Fruit fly (Drosophila melanogaster) whole organism, embryonic: ENCODE measurements around the gene Nph.

Experiments
- BEAF-32 ChIP-seq: fragments of 200-800 bp; sonication (Bioruptor generic); optimal IDR thresholded peaks from 3 replicates; lab custom pipeline; 2017; ENCODE audit warnings: missing biosample characterization, missing genetic modification characterization, mild to moderate bottlenecking, moderate library complexity, missing genetic modification reagents
- CG10462 ChIP-seq: fragments of 200-800 bp; sonication (Bioruptor generic); optimal IDR thresholded peaks from 2 replicates; lab custom pipeline; 2016; ENCODE audit warnings: missing biosample characterization, missing genetic modification characterization
- CG11504 ChIP-seq: fragments of 200-800 bp; sonication (Bioruptor generic); optimal IDR thresholded peaks from 3 replicates; lab custom pipeline; 2019; ENCODE audit warnings: missing biosample characterization, mild to moderate bottlenecking, missing genetic modification characterization, moderate library complexity
- CG12219 ChIP-seq: fragments of 200-800 bp; sonication (Bioruptor generic); optimal IDR thresholded peaks from 3 replicates; lab custom pipeline; 2018; ENCODE audit warnings: missing biosample characterization, mild to moderate bottlenecking, missing genetic modification characterization
- CG13624 ChIP-seq: fragments of 200-800 bp; sonication (Bioruptor generic); optimal IDR thresholded peaks from 2 replicates; lab custom pipeline; 2016; ENCODE audit warnings: missing biosample characterization, missing genetic modification characterization
- CG14965 ChIP-seq: fragments of 200-800 bp; sonication (Bioruptor generic); optimal IDR thresholded peaks from 2 replicates; lab custom pipeline; 2016; ENCODE audit warnings: missing biosample characterization, missing genetic modification characterization, borderline replicate concordance
- CG15514 ChIP-seq: fragments of 200-800 bp; sonication (Bioruptor generic); optimal IDR thresholded peaks from 3 replicates; lab custom pipeline; 2017; ENCODE audit warnings: missing biosample characterization, missing genetic modification characterization, mild to moderate bottlenecking, moderate library complexity, missing genetic modification reagents
- CG16863 ChIP-seq: fragments of 200-800 bp; sonication (Bioruptor generic); optimal IDR thresholded peaks from 3 replicates; lab custom pipeline; 2016; ENCODE audit warnings: missing biosample characterization, missing genetic modification characterization
- CG17328 ChIP-seq: fragments of 200-800 bp; sonication (Bioruptor generic); IDR thresholded peaks from 2 replicates; pipeline ENCODE4 v1.3.6; 2022; ENCODE audit warnings: missing biosample characterization, missing genetic modification characterization
- CG17912 ChIP-seq: fragments of 200-800 bp; sonication (Bioruptor generic); optimal IDR thresholded peaks from 2 replicates; lab custom pipeline; 2018; ENCODE audit warnings: missing biosample characterization, mild to moderate bottlenecking, missing genetic modification characterization
- CG18011 ChIP-seq: fragments of 200-800 bp; sonication (Bioruptor generic); optimal IDR thresholded peaks from 2 replicates; lab custom pipeline; 2017; ENCODE audit warnings: missing biosample characterization, missing genetic modification characterization, mild to moderate bottlenecking, moderate library complexity, missing genotype
- CG30403 ChIP-seq: fragments of 200-800 bp; sonication (Bioruptor generic); optimal IDR thresholded peaks from 3 replicates; lab custom pipeline; 2016; ENCODE audit warnings: missing biosample characterization, missing genetic modification characterization
- CG33213 ChIP-seq: fragments of 200-800 bp; sonication (Bioruptor generic); optimal IDR thresholded peaks from 3 replicates; lab custom pipeline; 2016; ENCODE audit warnings: missing biosample characterization, missing genetic modification characterization
- CG4820 ChIP-seq: fragments of 200-800 bp; sonication (Bioruptor generic); optimal IDR thresholded peaks from 3 replicates; lab custom pipeline; 2016; ENCODE audit warnings: missing biosample characterization, missing genetic modification characterization
- CG5953 ChIP-seq: fragments of 200-800 bp; sonication (Bioruptor generic); IDR thresholded peaks from 2 replicates; pipeline ENCODE4 v1.3.6; 2022; ENCODE audit warnings: missing biosample characterization, missing genetic modification characterization
- CG7271 ChIP-seq: fragments of 200-800 bp; sonication (Bioruptor generic); optimal IDR thresholded peaks from 2 replicates; lab custom pipeline; 2018; ENCODE audit warnings: missing biosample characterization, mild to moderate bottlenecking, missing genetic modification characterization, moderate library complexity
- CG7963 ChIP-seq: fragments of 200-800 bp; sonication (Bioruptor generic); IDR thresholded peaks from 3 replicates; pipeline ENCODE4 v1.3.6; 2022; ENCODE audit warnings: missing biosample characterization, missing genetic modification characterization; ENCODE audit not compliant: partially characterized antibody
- CG8089 ChIP-seq: fragments of 200-800 bp; sonication (Bioruptor generic); optimal IDR thresholded peaks from 3 replicates; lab custom pipeline; 2016; ENCODE audit warnings: missing biosample characterization, missing genetic modification characterization
- CG9797 ChIP-seq: fragments of 200-800 bp; sonication (Bioruptor generic); optimal IDR thresholded peaks from 3 replicates; lab custom pipeline; 2018; ENCODE audit warnings: missing biosample characterization, mild to moderate bottlenecking, missing genetic modification characterization
- CG9817 ChIP-seq: fragments of 200-800 bp; sonication (Bioruptor generic); optimal IDR thresholded peaks from 2 replicates; lab custom pipeline; 2018; ENCODE audit warnings: missing biosample characterization, mild to moderate bottlenecking, missing genetic modification characterization, moderate library complexity
- Camta ChIP-seq: fragments of 200-800 bp; sonication (Bioruptor generic); optimal IDR thresholded peaks from 2 replicates; lab custom pipeline; 2016; ENCODE audit warnings: missing biosample characterization, missing genetic modification characterization
- Dbx ChIP-seq: fragments of 200-800 bp; sonication (Bioruptor generic); IDR thresholded peaks from 3 replicates; pipeline ENCODE4 v1.3.6; 2022; ENCODE audit warnings: missing biosample characterization, missing genetic modification characterization
- Dfd ChIP-seq, 2 experiments: fragments of >200 bp; optimal IDR thresholded peaks; 2 replicates each; lab custom pipeline; 2017; ENCODE audit warnings: missing biosample characterization in 2 of 2, missing genetic modification characterization in 2 of 2
- Ets65A ChIP-seq: fragments of 200-800 bp; sonication (Bioruptor generic); peaks from one replicate; lab custom pipeline; 2016; ENCODE audit warnings: missing biosample characterization, missing genetic modification characterization
- Hr3 ChIP-seq: fragments of 200-800 bp; sonication (Bioruptor generic); optimal IDR thresholded peaks from 3 replicates; lab custom pipeline; 2016; ENCODE audit warnings: missing biosample characterization, missing genetic modification characterization
- NFAT ChIP-seq: fragments of 200-800 bp; sonication (Bioruptor generic); IDR thresholded peaks from 2 replicates; pipeline ENCODE4 v1.3.6; 2022; ENCODE audit warnings: missing biosample characterization, missing genetic modification characterization
- Pdp1 ChIP-seq, 2 experiments: fragments of 200-800 bp; sonication (Bioruptor generic); optimal IDR thresholded peaks; 3 replicates each; lab custom pipeline; 2016; ENCODE audit warnings: missing biosample characterization in 2 of 2, missing genetic modification characterization in 2 of 2, mild to moderate bottlenecking in 1 of 2, moderate library complexity in 1 of 2
- Sox102F ChIP-seq: fragments of 200-800 bp; sonication (Bioruptor generic); optimal IDR thresholded peaks from 2 replicates; lab custom pipeline; 2018; ENCODE audit warnings: missing biosample characterization, mild to moderate bottlenecking, missing genetic modification characterization, moderate library complexity
- Tbp ChIP-seq: fragments of >200 bp; optimal IDR thresholded peaks from 2 replicates; lab custom pipeline; 2018; ENCODE audit warnings: missing biosample characterization, missing genetic modification characterization
- Xbp1 ChIP-seq: fragments of 200-800 bp; sonication (Bioruptor generic); optimal IDR thresholded peaks from 3 replicates; lab custom pipeline; 2016; ENCODE audit warnings: missing biosample characterization, mild to moderate bottlenecking, missing genetic modification characterization
- Xrp1 ChIP-seq: fragments of 200-800 bp; sonication (Bioruptor generic); IDR thresholded peaks from 2 replicates; pipeline ENCODE4 v1.3.6; 2022; ENCODE audit warnings: missing biosample characterization, missing genetic modification characterization
- abd-A ChIP-seq: fragments of 200-800 bp; sonication (Bioruptor generic); optimal IDR thresholded peaks from 3 replicates; lab custom pipeline; 2019; ENCODE audit warnings: missing biosample characterization, mild to moderate bottlenecking, missing genetic modification characterization, moderate library complexity
- cad ChIP-seq: fragments of >200 bp; optimal IDR thresholded peaks from 2 replicates; lab custom pipeline; 2017; ENCODE audit warnings: missing biosample characterization, missing genetic modification characterization
- crol ChIP-seq: fragments of 200-800 bp; sonication (Bioruptor generic); IDR thresholded peaks from 2 replicates; pipeline ENCODE4 v1.3.6; 2022; ENCODE audit warnings: missing biosample characterization, missing genetic modification characterization
- ewg ChIP-seq: fragments of 200-800 bp; sonication (Bioruptor generic); optimal IDR thresholded peaks from 3 replicates; lab custom pipeline; 2017; ENCODE audit warnings: mild to moderate bottlenecking, missing biosample characterization, missing genetic modification reagents, missing genetic modification characterization
- ftz-f1 ChIP-seq: fragments of 200-800 bp; sonication (Bioruptor generic); optimal IDR thresholded peaks from 2 replicates; lab custom pipeline; 2016; ENCODE audit warnings: missing biosample characterization, missing genetic modification characterization
- fu2 ChIP-seq: fragments of 200-800 bp; sonication (Bioruptor generic); optimal IDR thresholded peaks from 2 replicates; lab custom pipeline; 2016; ENCODE audit warnings: missing biosample characterization, missing genetic modification characterization
- gfzf ChIP-seq: fragments of 200-800 bp; sonication (Bioruptor generic); optimal IDR thresholded peaks from 2 replicates; lab custom pipeline; 2016; ENCODE audit warnings: missing biosample characterization, mild to moderate bottlenecking, missing genetic modification characterization, moderate library complexity
- gsb-n ChIP-seq: fragments of 200-800 bp; sonication (Bioruptor generic); optimal IDR thresholded peaks from 3 replicates; lab custom pipeline; 2018; ENCODE audit warnings: missing biosample characterization, mild to moderate bottlenecking, missing genetic modification characterization
- insv ChIP-seq, 2 experiments: fragments of 200-800 bp; sonication (Bioruptor generic); optimal IDR thresholded peaks; 3 replicates each; lab custom pipeline; 2016 to 2018; ENCODE audit warnings: missing biosample characterization in 2 of 2, missing genetic modification characterization in 2 of 2
- jumu ChIP-seq: fragments of 200-800 bp; sonication (Bioruptor generic); optimal IDR thresholded peaks from 3 replicates; lab custom pipeline; 2016; ENCODE audit warnings: missing biosample characterization, missing genetic modification characterization
- kah ChIP-seq: fragments of 200-800 bp; sonication (Bioruptor generic); optimal IDR thresholded peaks from 2 replicates; lab custom pipeline; 2018; ENCODE audit warnings: missing biosample characterization, mild to moderate bottlenecking, missing genetic modification characterization
- oc ChIP-seq: fragments of 200-800 bp; sonication (Bioruptor generic); optimal IDR thresholded peaks from 2 replicates; lab custom pipeline; 2018; ENCODE audit warnings: missing biosample characterization, mild to moderate bottlenecking, missing genetic modification characterization, moderate library complexity
- otp ChIP-seq: fragments of 200-800 bp; sonication (Bioruptor generic); IDR thresholded peaks from 3 replicates; pipeline ENCODE4, ENCODE4 v1.3.6; 2022; ENCODE audit warnings: missing biosample characterization, missing genetic modification characterization
- row ChIP-seq: fragments of 200-800 bp; sonication (Bioruptor generic); IDR thresholded peaks from 3 replicates; pipeline ENCODE4 v1.3.6; 2022; ENCODE audit warnings: missing biosample characterization, missing genetic modification characterization
- schlank ChIP-seq: fragments of 200-800 bp; sonication (Bioruptor generic); optimal IDR thresholded peaks from 2 replicates; lab custom pipeline; 2018; ENCODE audit warnings: missing biosample characterization, mild to moderate bottlenecking, missing genetic modification characterization
- slbo ChIP-seq: fragments of 200-800 bp; sonication (Bioruptor generic); IDR thresholded peaks from 2 replicates; pipeline ENCODE4 v1.3.6; 2022; ENCODE audit warnings: missing biosample characterization, missing genetic modification characterization
- sob ChIP-seq: fragments of 200-800 bp; sonication (Bioruptor generic); IDR thresholded peaks from 2 replicates; pipeline ENCODE4 v1.3.6; 2022; ENCODE audit warnings: missing biosample characterization, missing genetic modification characterization
- sug ChIP-seq: fragments of 200-800 bp; optimal IDR thresholded peaks from 2 replicates; lab custom pipeline; 2019; ENCODE audit warnings: missing biosample characterization, mild to moderate bottlenecking, missing genetic modification characterization, moderate library complexity
- twi ChIP-seq: fragments of 200-800 bp; optimal IDR thresholded peaks from 2 replicates; lab custom pipeline; 2019; ENCODE audit warnings: missing biosample characterization, mild to moderate bottlenecking, missing genetic modification characterization, moderate library complexity
- zfh2 ChIP-seq: fragments of 200-800 bp; sonication (Bioruptor generic); optimal IDR thresholded peaks from 2 replicates; lab custom pipeline; 2016; ENCODE audit warnings: missing biosample characterization, missing genetic modification characterization

Nph gene

dm6 chr3R:30014977-30015514 lies 10.4 kb upstream of the Nph start, which contains the start of gene CG7920 (continued):
- TF ChIP-seq Camta (no peak), ewg (GFP tag; lab: Kevin White, UChicago) (peak; percentile 3), NFAT (GFP tag; lab: Robert Waterston, UW) (peak; percentile 12; the same call in 1 of the 2 replicates), ftz-f1 (GFP tag; lab: Kevin White, UChicago) (no peak), Dfd (GFP tag; optimal IDR thresholded peaks at IDR 0.05; lab: Kevin White, UChicago) (no peak), CG4820 (no peak), Ets65A (GFP tag; lab: Kevin White, UChicago) (no peak), row (no peak), kah (GFP tag; lab: Kevin White, UChicago) (no peak), schlank (tag; lab: Kevin White, UChicago) (no peak), gfzf (GFP tag; lab: Kevin White, UChicago) (peak; percentile 48), CG5953 (GFP tag; lab: Robert Waterston, UW) (no peak), sug (tag; lab: Kevin White, UChicago) (no peak), Tbp (GFP tag; lab: Kevin White, UChicago) (no peak), zfh2 (GFP tag; lab: Kevin White, UChicago) (peak; percentile 51), CG11504 (tag; lab: Kevin White, UChicago) (no peak), twi (no peak), CG17328 (GFP tag; lab: Robert Waterston, UW) (no peak), jumu (GFP tag; lab: Kevin White, UChicago) (no peak), Hr3 (GFP tag; lab: Kevin White, UChicago) (no peak), CG9797 (GFP tag; lab: Kevin White, UChicago) (peak; percentile 26), BEAF-32 (GFP tag; lab: Kevin White, UChicago) (peak; percentile 87), otp (no peak), CG8089 (GFP tag; lab: Kevin White, UChicago) (no peak), insv (GFP tag; optimal IDR thresholded peaks at IDR 0.05; lab: Kevin White, UChicago) (no peak), CG30403 (GFP tag; lab: Kevin White, UChicago) (peak; percentile 22), CG7271 (tag; lab: Kevin White, UChicago) (no peak), oc (no peak), Xrp1 (GFP tag; lab: Robert Waterston, UW) (no peak), gsb-n (tag; lab: Kevin White, UChicago) (no peak), CG16863 (GFP tag; lab: Kevin White, UChicago) (no peak), abd-A (tag; lab: Kevin White, UChicago) (peak; percentile 37), CG10462 (GFP tag; lab: Kevin White, UChicago) (no peak), cad (GFP tag; lab: Kevin White, UChicago) (no peak), CG33213 (GFP tag; lab: Kevin White, UChicago) (peak; percentile 42), CG18011 (GFP tag; lab: Kevin White, UChicago) (no peak), Sox102F (no peak), CG13624 (GFP tag; lab: Kevin White, UChicago) (peak; percentile 79), CG12219 (GFP tag; lab: Kevin White, UChicago) (no peak), Dbx (GFP tag; lab: Robert Waterston, UW) (no peak), CG14965 (no peak), CG7963 (GFP tag; lab: Robert Waterston, UW) (peak; percentile 30; the same call in 1 of the 3 replicates), sob (GFP tag; lab: Robert Waterston, UW) (peak; percentile 42; the same call in 1 of the 2 replicates), Xbp1 (peak; percentile 19), slbo (GFP tag; lab: Robert Waterston, UW) (peak; percentile 22; the same call in 1 of the 2 replicates), CG15514 (peak; percentile 98), CG17912 (GFP tag; lab: Kevin White, UChicago) (no peak), CG9817 (tag; lab: Kevin White, UChicago) (no peak), fu2 (GFP tag; lab: Kevin White, UChicago) (no peak), crol (0 out of 2 replicates have a peak, but pooled peaks have one; percentile 21), Pdp1 (GFP tag; optimal IDR thresholded peaks at IDR 0.05; lab: Kevin White, UChicago) (peak in 1 of 2 experiments; percentile 10)
